Worm (Caenorhabditis elegans) whole organism, L2 larva: ENCODE measurements around the gene mlp-1.
A peak's percentile ranks its signal among the peaks of the same experiment; 100 is the strongest.

Experiments
- C34F6.9 ChIP-seq: fragments of 150-350 bp; optimal IDR thresholded peaks from 2 replicates; lab custom pipeline; 2014; ENCODE audit warnings: missing biosample characterization, missing genetic modification characterization
- F13H6.1 ChIP-seq: sonication (generic microtip); optimal IDR thresholded peaks from 2 replicates; lab custom pipeline; 2016; ENCODE audit warnings: missing genetic modification characterization, missing compliant biosample characterization
- R02D3.7 ChIP-seq: fragments of 150-350 bp; optimal IDR thresholded peaks from 2 replicates; lab custom pipeline; 2014; ENCODE audit warnings: missing biosample characterization, missing genetic modification characterization
- Y55F3AM.14 ChIP-seq: fragments of 200-800 bp; sonication (Bioruptor generic); optimal IDR thresholded peaks from 2 replicates; lab custom pipeline; 2018; ENCODE audit warnings: mild to moderate bottlenecking, missing genetic modification characterization, missing compliant biosample characterization
- ZK546.5 ChIP-seq: sonication (generic microtip); optimal IDR thresholded peaks from 2 replicates; lab custom pipeline; 2017; ENCODE audit warnings: missing biosample characterization, missing genetic modification characterization
- alr-1 ChIP-seq: fragments of 150-350 bp; optimal IDR thresholded peaks from 2 replicates; lab custom pipeline; 2014; ENCODE audit warnings: missing biosample characterization, missing genetic modification characterization
- aly-2 ChIP-seq: fragments of 150-350 bp; optimal IDR thresholded peaks from 2 replicates; lab custom pipeline; 2014; ENCODE audit warnings: missing biosample characterization, missing genetic modification characterization
- ama-1 ChIP-seq: fragments of 150-350 bp; optimal IDR thresholded peaks from 2 replicates; lab custom pipeline; 2018; ENCODE audit warnings: inconsistent platforms
- blmp-1 ChIP-seq: sonication (generic microtip); optimal IDR thresholded peaks from 2 replicates; lab custom pipeline; 2017; ENCODE audit warnings: missing genetic modification characterization, mild to moderate bottlenecking, missing compliant biosample characterization, antibody characterized with exemption, moderate library complexity; ENCODE audit not compliant: insufficient read depth
- ceh-16 ChIP-seq: fragments of 150-350 bp; optimal IDR thresholded peaks from 2 replicates; lab custom pipeline; 2014; ENCODE audit warnings: missing biosample characterization, missing genetic modification characterization
- ceh-82 ChIP-seq: fragments of 150-350 bp; optimal IDR thresholded peaks from 2 replicates; lab custom pipeline; 2014; ENCODE audit warnings: missing biosample characterization, missing genetic modification characterization
- crh-2 ChIP-seq: sonication (generic microtip); optimal IDR thresholded peaks from 2 replicates; lab custom pipeline; 2017; ENCODE audit warnings: missing biosample characterization, missing genetic modification characterization
- dmd-4 ChIP-seq: sonication (generic microtip); optimal IDR thresholded peaks from 2 replicates; lab custom pipeline; 2017; ENCODE audit warnings: missing biosample characterization, missing genetic modification characterization
- egl-27 ChIP-seq: sonication (generic microtip); optimal IDR thresholded peaks from 3 replicates; lab custom pipeline; 2017; ENCODE audit warnings: missing biosample characterization, missing genetic modification reagents, missing genetic modification characterization
- elt-1 ChIP-seq: fragments of 150-350 bp; optimal IDR thresholded peaks from 2 replicates; lab custom pipeline; 2014; ENCODE audit warnings: missing biosample characterization, missing genetic modification characterization
- elt-3 ChIP-seq: sonication (generic microtip); optimal IDR thresholded peaks from 2 replicates; lab custom pipeline; 2017; ENCODE audit warnings: missing biosample characterization, missing genetic modification characterization
- fos-1 ChIP-seq: fragments of 150-350 bp; optimal IDR thresholded peaks from 2 replicates; lab custom pipeline; 2014; ENCODE audit warnings: missing biosample characterization, missing genetic modification characterization
- gmeb-1 ChIP-seq: fragments of 150-350 bp; optimal IDR thresholded peaks from 2 replicates; lab custom pipeline; 2014; ENCODE audit warnings: missing biosample characterization, missing genetic modification characterization
- lin-11 ChIP-seq: fragments of 150-350 bp; sonication (generic microtip); optimal IDR thresholded peaks from 2 replicates; lab custom pipeline; 2014; ENCODE audit warnings: missing biosample characterization, missing genetic modification characterization, inconsistent platforms, mixed read lengths
- lin-13 ChIP-seq: fragments of 150-350 bp; optimal IDR thresholded peaks from 2 replicates; lab custom pipeline; 2014; ENCODE audit warnings: missing biosample characterization, missing genetic modification reagents, missing genetic modification characterization
- lin-39 ChIP-seq: fragments of 150-350 bp; optimal IDR thresholded peaks from 2 replicates; lab custom pipeline; 2014; ENCODE audit warnings: missing biosample characterization, missing genetic modification reagents, missing genetic modification characterization
- mab-5 ChIP-seq: fragments of 150-350 bp; optimal IDR thresholded peaks from 2 replicates; lab custom pipeline; 2014; ENCODE audit warnings: missing biosample characterization, missing genetic modification characterization
- mbf-1 ChIP-seq: sonication (generic microtip); optimal IDR thresholded peaks from 2 replicates; lab custom pipeline; 2017; ENCODE audit warnings: missing biosample characterization, missing genetic modification characterization
- mdl-1 ChIP-seq, 2 experiments: fragments of 150-350 bp in 1 of 2; sonication (generic microtip) in 1 of 2; optimal IDR thresholded peaks; 2 replicates each; lab custom pipeline; 2017; ENCODE audit warnings: missing biosample characterization in 2 of 2, missing genetic modification characterization in 2 of 2
- nhr-10 ChIP-seq: sonication (generic microtip); optimal IDR thresholded peaks from 2 replicates; lab custom pipeline; 2017; ENCODE audit warnings: missing biosample characterization, missing genetic modification characterization
- nhr-12 ChIP-seq: fragments of 150-350 bp; optimal IDR thresholded peaks from 2 replicates; lab custom pipeline; 2014; ENCODE audit warnings: missing biosample characterization, missing genetic modification characterization
- nhr-129 ChIP-seq: fragments of 150-350 bp; optimal IDR thresholded peaks from 2 replicates; lab custom pipeline; 2014; ENCODE audit warnings: missing biosample characterization, missing genetic modification characterization
- nhr-21 ChIP-seq: fragments of 150-350 bp; optimal IDR thresholded peaks from 2 replicates; lab custom pipeline; 2014; ENCODE audit warnings: missing biosample characterization, missing genetic modification characterization
- nhr-23 ChIP-seq: fragments of 150-350 bp; optimal IDR thresholded peaks from 2 replicates; lab custom pipeline; 2014; ENCODE audit warnings: missing biosample characterization, missing genetic modification reagents, missing genetic modification characterization
- nhr-237 ChIP-seq: fragments of 150-350 bp; optimal IDR thresholded peaks from 2 replicates; lab custom pipeline; 2014; ENCODE audit warnings: missing biosample characterization, missing genetic modification characterization
- nhr-25 ChIP-seq: fragments of 150-350 bp; sonication (generic microtip); optimal IDR thresholded peaks from 3 replicates; lab custom pipeline; 2014; ENCODE audit warnings: missing biosample characterization, missing genetic modification characterization
- nhr-6 ChIP-seq: fragments of 150-350 bp; optimal IDR thresholded peaks from 2 replicates; lab custom pipeline; 2014; ENCODE audit warnings: missing biosample characterization, missing genetic modification characterization
- nhr-77 ChIP-seq: fragments of 150-350 bp; optimal IDR thresholded peaks from 2 replicates; lab custom pipeline; 2014; ENCODE audit warnings: missing biosample characterization, missing genetic modification characterization
- peb-1 ChIP-seq: fragments of 150-350 bp; optimal IDR thresholded peaks from 2 replicates; lab custom pipeline; 2014; ENCODE audit warnings: missing biosample characterization, missing genetic modification characterization
- sem-4 ChIP-seq: fragments of 150-350 bp; optimal IDR thresholded peaks from 2 replicates; lab custom pipeline; 2014; ENCODE audit warnings: missing biosample characterization, missing genetic modification reagents, missing genetic modification characterization
- skn-1 ChIP-seq: sonication (generic microtip); optimal IDR thresholded peaks from 2 replicates; lab custom pipeline; 2017; ENCODE audit warnings: missing biosample characterization, missing genetic modification characterization
- sma-3 ChIP-seq: sonication (generic microtip); optimal IDR thresholded peaks from 2 replicates; lab custom pipeline; 2016; ENCODE audit warnings: missing genetic modification reagents, missing genetic modification characterization, missing compliant biosample characterization
- sma-9 ChIP-seq, 2 experiments: fragments of 150-350 bp in 1 of 2; sonication (generic microtip) in 1 of 2; optimal IDR thresholded peaks; 2 replicates each; lab custom pipeline; 2014 to 2016; ENCODE audit warnings: missing genetic modification characterization in 2 of 2, mild to moderate bottlenecking in 1 of 2, missing biosample characterization in 1 of 2, missing compliant biosample characterization in 1 of 2, missing genetic modification reagents in 1 of 2, moderate library complexity in 1 of 2
- snpc-4 ChIP-seq: fragments of 150-350 bp; optimal IDR thresholded peaks from 2 replicates; lab custom pipeline; 2014; ENCODE audit warnings: missing biosample characterization, missing genetic modification characterization
- unc-39 ChIP-seq: fragments of 150-350 bp; optimal IDR thresholded peaks from 2 replicates; lab custom pipeline; 2014; ENCODE audit warnings: missing biosample characterization, missing genetic modification characterization
- unc-55 ChIP-seq: fragments of 150-350 bp; sonication (generic microtip); optimal IDR thresholded peaks from 3 replicates; lab custom pipeline; 2014; ENCODE audit warnings: missing biosample characterization, missing genetic modification reagents, missing genetic modification characterization
- unc-62 ChIP-seq: fragments of 150-350 bp; optimal IDR thresholded peaks from 2 replicates; lab custom pipeline; 2014; ENCODE audit warnings: missing biosample characterization, missing genetic modification reagents, missing genetic modification characterization
- zag-1 ChIP-seq: fragments of 150-350 bp; optimal IDR thresholded peaks from 2 replicates; lab custom pipeline; 2014; ENCODE audit warnings: missing biosample characterization, missing genetic modification characterization
- ztf-1 ChIP-seq: fragments of 200-800 bp; sonication (Bioruptor generic); conservative IDR thresholded peaks from 2 replicates; pipeline ENCODE4 v1.3.6; 2022; ENCODE audit warnings: missing genetic modification characterization, missing compliant biosample characterization
- ztf-4 ChIP-seq: fragments of 150-350 bp; optimal IDR thresholded peaks from 2 replicates; lab custom pipeline; 2014; ENCODE audit warnings: missing biosample characterization, missing genetic modification characterization

Gene mlp-1

DNA sequence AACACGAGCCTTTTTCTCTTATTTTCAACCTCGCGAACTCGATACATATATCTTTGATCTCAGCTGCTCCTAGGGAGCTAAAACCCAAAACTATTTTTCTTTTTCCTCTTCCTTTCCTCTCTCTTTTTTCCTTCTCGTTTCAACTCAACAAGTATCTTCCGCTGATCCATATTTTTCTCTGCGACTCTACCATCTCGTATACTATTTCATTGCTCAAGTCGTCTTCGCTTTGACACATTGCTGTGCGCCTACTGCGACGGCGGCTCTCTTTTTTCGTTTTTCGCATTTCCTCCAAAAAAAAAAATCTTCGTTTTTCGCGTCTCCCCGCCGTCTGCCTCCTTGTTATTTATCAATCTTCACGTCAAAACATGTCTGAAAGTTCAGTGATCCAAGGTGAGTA, 25.0 kb downstream of the mlp-1 start (continued):
- no peak for TF ChIP-seq nhr-21 (tag; lab: Kevin White, UChicago)
- no peak for TF ChIP-seq mdl-1 (tag; optimal IDR thresholded peaks at IDR 0.05; lab: Kevin White, UChicago)
- peak; percentile 55 for TF ChIP-seq F13H6.1 (tag; lab: Kevin White, UChicago)
- TF ChIP-seq dmd-4 (tag; lab: Kevin White, UChicago), result no peak
- no peak for TF ChIP-seq lin-13 (GFP tag; lab: Kevin White, UChicago)
- no peak for TF ChIP-seq skn-1 (tag; lab: Kevin White, UChicago)
- TF ChIP-seq elt-3, result no peak
- no peak for TF ChIP-seq lin-11 (tag; lab: Kevin White, UChicago)
- no peak for TF ChIP-seq egl-27 (tag; lab: Kevin White, UChicago)
- no peak for TF ChIP-seq nhr-77 (tag; lab: Kevin White, UChicago)

DNA sequence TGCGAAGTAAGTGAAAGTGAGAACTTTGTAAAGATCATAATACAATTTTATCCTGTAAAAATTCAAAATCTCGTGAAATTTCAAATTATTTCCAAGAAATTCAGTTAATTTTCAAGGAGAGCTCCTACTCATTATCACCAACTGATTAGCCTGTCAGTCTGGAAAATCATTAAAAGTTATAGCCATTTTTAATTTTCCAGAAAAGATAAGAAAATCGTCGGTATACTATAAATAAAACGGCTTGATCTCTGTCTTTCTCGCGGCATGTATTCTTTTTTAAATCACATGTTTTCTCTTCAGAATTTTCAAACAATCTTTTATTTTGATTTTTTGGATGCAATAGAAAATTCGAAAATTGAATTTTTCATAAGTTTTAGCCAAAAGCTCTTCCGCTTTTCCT, 25.9 kb downstream of the mlp-1 start:
- no peak for TF ChIP-seq ceh-82
- TF ChIP-seq sma-9 (GFP tag; optimal IDR thresholded peaks at IDR 0.05; lab: Kevin White, UChicago), result no peak
- no peak for TF ChIP-seq sma-9 (tag; optimal IDR thresholded peaks at IDR 0.05; lab: Kevin White, UChicago)
- TF ChIP-seq alr-1 (tag; lab: Kevin White, UChicago), result no peak
- no peak for TF ChIP-seq R02D3.7 (tag; lab: Kevin White, UChicago)
- TF ChIP-seq ZK546.5, result no peak
- TF ChIP-seq lin-39 (tag; lab: Kevin White, UChicago), result no peak
- no peak for TF ChIP-seq mab-5
- TF ChIP-seq ztf-4 (tag; lab: Kevin White, UChicago), result no peak
- no peak for TF ChIP-seq nhr-25
- TF ChIP-seq skn-1 (tag; lab: Kevin White, UChicago), result no peak
- TF ChIP-seq nhr-237 (tag; lab: Kevin White, UChicago), result no peak
- no peak for TF ChIP-seq crh-2
- TF ChIP-seq zag-1 (tag; lab: Kevin White, UChicago), result no peak
- TF ChIP-seq ztf-1 (GFP tag; lab: Robert Waterston, UW), result no peak
- no peak for TF ChIP-seq nhr-21 (tag; lab: Kevin White, UChicago)
- TF ChIP-seq fos-1 (tag; lab: Kevin White, UChicago), result no peak
- no peak for TF ChIP-seq C34F6.9
- TF ChIP-seq unc-55, result no peak

DNA sequence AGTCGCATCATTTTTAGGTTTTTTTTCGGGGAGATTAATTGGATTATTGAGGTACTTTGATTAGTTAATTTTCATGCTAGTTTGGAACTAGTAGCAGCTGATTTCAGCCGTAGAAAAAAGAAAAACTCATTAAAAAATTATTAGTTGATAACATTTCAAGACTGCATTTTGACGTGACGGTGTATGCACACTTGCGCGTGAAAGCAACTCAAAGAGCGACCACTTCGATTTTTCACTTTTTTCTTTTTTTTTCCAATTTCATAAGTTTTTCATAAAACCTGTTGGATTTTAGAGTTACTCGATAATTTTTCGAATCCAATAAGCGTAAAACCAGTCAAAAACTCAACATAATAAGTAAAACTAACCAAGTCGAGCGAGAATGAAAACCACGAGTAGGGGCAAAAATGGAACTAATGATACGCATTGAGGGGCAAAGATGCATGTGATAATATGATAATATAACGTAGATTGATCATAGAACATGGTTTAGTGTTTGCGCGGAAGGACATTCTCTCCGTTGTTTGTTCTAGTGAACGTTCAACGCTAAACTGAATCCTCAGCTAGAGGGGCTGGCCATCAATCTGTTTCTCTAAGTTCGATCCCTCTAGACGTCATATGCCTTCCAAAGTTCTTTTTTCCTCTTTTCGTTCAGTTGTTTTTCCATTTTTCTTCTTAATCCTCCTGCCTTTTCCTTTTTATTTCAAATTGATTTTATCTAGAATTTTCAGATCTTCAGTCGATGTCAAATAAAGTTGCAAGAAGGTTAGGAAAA, 26.5 kb downstream of the mlp-1 start, which contains the start of the genes F25B5.6 and F25B5.3:
F25B5.6 (minus strand) TSS at position 572 of the 772 bp plus-strand sequence.
F25B5.3 (plus strand) TSS at position 722 of the 772 bp plus-strand sequence.
- TF ChIP-seq mbf-1 (tag; lab: Kevin White, UChicago) (no peak), lin-39 (tag; lab: Kevin White, UChicago) (no peak), lin-13 (GFP tag; lab: Kevin White, UChicago) (peak; percentile 20), sem-4 (tag; lab: Kevin White, UChicago) (no peak), unc-55 (peak; percentile 63), nhr-25 (no peak), ztf-4 (tag; lab: Kevin White, UChicago) (no peak), alr-1 (tag; lab: Kevin White, UChicago) (no peak), mdl-1 (tag; optimal IDR thresholded peaks at IDR 0.05; lab: Kevin White, UChicago) (no peak), nhr-77 (tag; lab: Kevin White, UChicago) (no peak), elt-1 (tag; lab: Kevin White, UChicago) (no peak), skn-1 (tag; lab: Kevin White, UChicago) (no peak), nhr-21 (tag; lab: Kevin White, UChicago) (peak; percentile 56), elt-3 (no peak), nhr-6 (tag; lab: Kevin White, UChicago) (no peak), dmd-4 (tag; lab: Kevin White, UChicago) (no peak), zag-1 (tag; lab: Kevin White, UChicago) (no peak), ceh-16 (tag; lab: Kevin White, UChicago) (no peak), sma-3 (GFP tag; lab: Kevin White, UChicago) (no peak), sma-9 (GFP tag; optimal IDR thresholded peaks at IDR 0.05; lab: Kevin White, UChicago) (peak; percentile 8), sma-9 (tag; optimal IDR thresholded peaks at IDR 0.05; lab: Kevin White, UChicago) (no peak), mab-5 (no peak), nhr-10 (tag; lab: Kevin White, UChicago) (no peak), aly-2 (tag; lab: Kevin White, UChicago) (no peak), blmp-1 (tag; lab: Kevin White, UChicago) (no peak), egl-27 (tag; lab: Kevin White, UChicago) (no peak), ceh-82 (no peak), nhr-12 (no peak), nhr-129 (tag; lab: Kevin White, UChicago) (peak; percentile 28), ama-1 (lab: Kevin White, UChicago) (peak; percentile 33), nhr-237 (tag; lab: Kevin White, UChicago) (no peak), Y55F3AM.14 (GFP tag; lab: Kevin White, UChicago) (no peak), R02D3.7 (tag; lab: Kevin White, UChicago) (no peak), nhr-23 (tag; lab: Kevin White, UChicago) (no peak), lin-11 (tag; lab: Kevin White, UChicago) (no peak), peb-1 (tag; lab: Kevin White, UChicago) (no peak), snpc-4 (tag; lab: Kevin White, UChicago) (no peak), crh-2 (peak; percentile 37), gmeb-1 (tag; lab: Kevin White, UChicago) (peak; percentile 34), unc-39 (tag; lab: Kevin White, UChicago) (no peak), ztf-1 (GFP tag; lab: Robert Waterston, UW) (no peak), unc-62 (no peak)
